Fruit fly (Drosophila melanogaster) whole organism, adult: ENCODE data around the gene Smug.
A peak's percentile ranks its signal among the peaks of the same experiment; 100 is the strongest.

Experiments
- CG11617 ChIP-seq: fragments of 200-800 bp; sonication (Bioruptor generic); optimal IDR thresholded peaks from 2 replicates; lab custom pipeline; 2017; ENCODE audit warnings: mild to moderate bottlenecking, missing biosample characterization, missing genetic modification reagents, missing genetic modification characterization
- CG12768 ChIP-seq: fragments of 200-800 bp; sonication (Bioruptor generic); optimal IDR thresholded peaks from 2 replicates; lab custom pipeline; 2017; ENCODE audit warnings: missing biosample characterization, missing genetic modification characterization, mild to moderate bottlenecking, moderate library complexity, missing genetic modification reagents
- CG14711 ChIP-seq: fragments of 200-800 bp; sonication (Bioruptor generic); optimal IDR thresholded peaks from 2 replicates; lab custom pipeline; 2018; ENCODE audit warnings: missing biosample characterization, mild to moderate bottlenecking, missing genetic modification characterization, moderate library complexity
- CG1620 ChIP-seq: fragments of 200-800 bp; sonication (Bioruptor generic); optimal IDR thresholded peaks from 2 replicates; lab custom pipeline; 2016; ENCODE audit warnings: missing biosample characterization, missing genetic modification characterization
- CG33017 ChIP-seq: fragments of 200-800 bp; sonication (Bioruptor generic); optimal IDR thresholded peaks from 2 replicates; lab custom pipeline; 2018; ENCODE audit warnings: missing biosample characterization, mild to moderate bottlenecking, missing genetic modification characterization, moderate library complexity
- CG5204 ChIP-seq: fragments of 200-800 bp; sonication (Bioruptor generic); optimal IDR thresholded peaks from 2 replicates; lab custom pipeline; 2016; ENCODE audit warnings: missing biosample characterization, missing genetic modification characterization
- CG7101 ChIP-seq: fragments of 200-800 bp; sonication (Bioruptor generic); optimal IDR thresholded peaks from 2 replicates; lab custom pipeline; 2018; ENCODE audit warnings: missing biosample characterization, mild to moderate bottlenecking, missing genetic modification characterization, moderate library complexity
- Clk ChIP-seq: fragments of 200-800 bp; sonication (Bioruptor generic); optimal IDR thresholded peaks from 2 replicates; lab custom pipeline; 2017; ENCODE audit warnings: missing biosample characterization, missing genetic modification characterization
- Crg-1 ChIP-seq: fragments of 200-800 bp; sonication (Bioruptor generic); optimal IDR thresholded peaks from 2 replicates; lab custom pipeline; 2016; ENCODE audit warnings: missing biosample characterization, missing genetic modification characterization
- Hr96 ChIP-seq: fragments of 200-800 bp; sonication (Bioruptor generic); optimal IDR thresholded peaks from 2 replicates; lab custom pipeline; 2016; ENCODE audit warnings: missing biosample characterization, missing genetic modification characterization
- Mnt ChIP-seq: fragments of 200-800 bp; sonication (Bioruptor generic); optimal IDR thresholded peaks from 2 replicates; lab custom pipeline; 2016; ENCODE audit warnings: missing biosample characterization, mild to moderate bottlenecking, missing genetic modification characterization
- bab1 ChIP-seq: fragments of 200-800 bp; sonication (Bioruptor generic); optimal IDR thresholded peaks from 3 replicates; lab custom pipeline; 2019; ENCODE audit warnings: missing biosample characterization, mild to moderate bottlenecking, missing genetic modification characterization, moderate library complexity
- cic ChIP-seq: fragments of 200-800 bp; sonication (Bioruptor generic); optimal IDR thresholded peaks from 2 replicates; lab custom pipeline; 2017; ENCODE audit warnings: missing biosample characterization, mild to moderate bottlenecking, missing genetic modification characterization, moderate library complexity
- cnc ChIP-seq, 2 experiments: fragments of >200 bp; optimal IDR thresholded peaks; 2 replicates each; lab custom pipeline; 2017
- kay ChIP-seq: fragments of 200-800 bp; sonication (Bioruptor generic); peaks from one replicate; lab custom pipeline; 2016; ENCODE audit warnings: missing biosample characterization, missing genetic modification characterization, borderline replicate concordance
- ovo ChIP-seq: fragments of 200-800 bp; sonication (Bioruptor generic); optimal IDR thresholded peaks from 2 replicates; lab custom pipeline; 2016; ENCODE audit warnings: missing biosample characterization, missing genetic modification characterization
- pad ChIP-seq: fragments of 200-800 bp; sonication (Bioruptor generic); optimal IDR thresholded peaks from 3 replicates; lab custom pipeline; 2017; ENCODE audit warnings: missing biosample characterization, missing genetic modification characterization, mild to moderate bottlenecking, moderate library complexity, missing genetic modification reagents
- tj ChIP-seq: fragments of 200-800 bp; sonication (Bioruptor generic); optimal IDR thresholded peaks from 3 replicates; lab custom pipeline; 2017; ENCODE audit warnings: missing biosample characterization, mild to moderate bottlenecking, missing genetic modification characterization, moderate library complexity
- toe ChIP-seq: fragments of 200-800 bp; sonication (Bioruptor generic); optimal IDR thresholded peaks from 2 replicates; lab custom pipeline; 2016; ENCODE audit warnings: missing biosample characterization, missing genetic modification characterization

The Smug gene

DNA sequence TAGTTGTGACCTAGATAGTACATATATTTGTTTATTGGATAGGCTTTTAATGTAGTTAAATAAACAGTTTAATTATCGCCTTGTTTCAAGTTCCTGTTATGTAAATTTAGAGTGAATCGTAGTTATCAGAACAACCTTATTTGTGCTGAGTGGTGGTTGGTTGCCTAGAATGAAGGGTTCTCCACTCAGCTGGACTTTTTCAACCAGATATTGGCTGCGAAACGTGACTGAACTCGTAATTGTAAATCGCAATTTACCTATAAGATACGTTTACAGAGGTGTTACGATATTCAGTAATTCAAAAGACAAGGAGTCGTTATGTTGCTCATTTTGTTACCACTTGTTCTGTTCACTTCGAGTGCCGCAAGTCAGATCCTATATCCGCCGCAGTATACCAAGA lies 12.8 kb upstream of the Smug start, which contains the start of gene CG5255:
TSS of gene CG5255 (plus strand) at position 301 of the 400 bp plus-strand sequence.
- TF ChIP-seq pad: no peak
- TF ChIP-seq CG11617 (GFP tag; lab: Kevin White, UChicago): no peak

DNA sequence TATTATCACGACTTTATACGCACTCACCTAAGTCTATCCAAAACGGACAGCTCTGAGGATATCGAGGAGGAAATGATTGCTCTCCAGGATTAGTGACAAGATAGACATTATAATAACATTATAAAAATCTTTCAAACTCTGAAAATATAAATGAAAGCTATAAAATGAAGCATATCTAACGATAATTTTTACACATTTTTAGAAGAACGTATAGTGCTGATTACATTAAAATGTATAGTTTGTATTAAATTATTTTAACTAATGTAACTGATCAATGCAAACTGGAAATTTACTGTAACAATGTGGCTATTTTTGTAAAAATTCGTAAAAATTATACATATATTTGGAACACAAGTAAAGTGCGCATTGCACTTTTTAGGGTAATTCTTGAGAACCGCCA lies 11.7 kb upstream of the Smug start, which contains the start of gene CG5265:
TSS of gene CG5265 (plus strand) at position 301 of the 400 bp plus-strand sequence.
- TF ChIP-seq bab1 (GFP tag; lab: Kevin White, UChicago): no peak
- TF ChIP-seq Clk (GFP tag; lab: Kevin White, UChicago): no peak
- TF ChIP-seq tj (GFP tag; lab: Kevin White, UChicago): no peak
- TF ChIP-seq Crg-1 (GFP tag; lab: Kevin White, UChicago): no peak
- TF ChIP-seq cnc (optimal IDR thresholded peaks at IDR 0.05; lab: Kevin White, UChicago): no peak
- TF ChIP-seq CG11617 (GFP tag; lab: Kevin White, UChicago): no peak
- TF ChIP-seq CG33017 (tag; lab: Kevin White, UChicago): no peak
- no peak for TF ChIP-seq CG1620 (GFP tag; lab: Kevin White, UChicago)
- no peak for TF ChIP-seq ovo (GFP tag; lab: Kevin White, UChicago)
- no peak for TF ChIP-seq CG12768 (GFP tag; lab: Kevin White, UChicago)
- TF ChIP-seq CG5204 (GFP tag; lab: Kevin White, UChicago): no peak
- no peak for TF ChIP-seq CG14711 (tag; lab: Kevin White, UChicago)
- no peak for TF ChIP-seq CG7101 (tag; lab: Kevin White, UChicago)
- no peak for TF ChIP-seq cic (GFP tag; lab: Kevin White, UChicago)
- TF ChIP-seq pad: no peak
- no peak for TF ChIP-seq kay
- TF ChIP-seq toe (GFP tag; lab: Kevin White, UChicago): no peak
- TF ChIP-seq Mnt: no peak

DNA sequence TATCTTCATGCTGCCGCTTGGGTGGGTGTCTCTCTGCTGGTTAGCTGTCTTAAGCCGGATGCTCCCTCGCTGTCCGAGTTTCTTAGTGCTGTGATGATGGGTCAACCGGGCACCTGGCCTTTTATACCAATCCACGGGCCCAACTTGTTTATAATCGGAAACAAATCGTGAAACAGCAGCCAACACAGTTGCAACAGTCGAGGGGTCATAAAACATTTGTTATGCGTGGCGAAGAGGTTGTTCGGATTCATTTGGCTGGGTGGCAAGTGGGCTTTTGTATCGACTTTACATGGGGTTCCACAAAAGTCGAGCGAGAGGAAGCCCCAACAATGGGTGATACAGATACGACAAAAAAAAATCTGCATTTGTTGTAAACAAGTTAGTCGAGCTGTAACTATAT lies 8.1 kb upstream of the Smug start, which contains the start of gene TwdlW:
TSS of gene TwdlW (minus strand) at position 101 of the 400 bp plus-strand sequence.
- TF ChIP-seq Hr96 (GFP tag; lab: Kevin White, UChicago) (no peak), ovo (GFP tag; lab: Kevin White, UChicago) (no peak), cic (GFP tag; lab: Kevin White, UChicago) (no peak), Mnt (no peak), Crg-1 (GFP tag; lab: Kevin White, UChicago) (no peak), CG7101 (tag; lab: Kevin White, UChicago) (no peak), CG11617 (GFP tag; lab: Kevin White, UChicago) (no peak), CG33017 (tag; lab: Kevin White, UChicago) (no peak), cnc (optimal IDR thresholded peaks at IDR 0.05; lab: Kevin White, UChicago) (no peak), toe (GFP tag; lab: Kevin White, UChicago) (no peak), Clk (GFP tag; lab: Kevin White, UChicago) (no peak), CG14711 (tag; lab: Kevin White, UChicago) (no peak), kay (no peak), tj (GFP tag; lab: Kevin White, UChicago) (no peak), bab1 (GFP tag; lab: Kevin White, UChicago) (no peak), CG1620 (GFP tag; lab: Kevin White, UChicago) (no peak), pad (no peak), CG12768 (GFP tag; lab: Kevin White, UChicago) (no peak), CG5204 (GFP tag; lab: Kevin White, UChicago) (no peak)

DNA sequence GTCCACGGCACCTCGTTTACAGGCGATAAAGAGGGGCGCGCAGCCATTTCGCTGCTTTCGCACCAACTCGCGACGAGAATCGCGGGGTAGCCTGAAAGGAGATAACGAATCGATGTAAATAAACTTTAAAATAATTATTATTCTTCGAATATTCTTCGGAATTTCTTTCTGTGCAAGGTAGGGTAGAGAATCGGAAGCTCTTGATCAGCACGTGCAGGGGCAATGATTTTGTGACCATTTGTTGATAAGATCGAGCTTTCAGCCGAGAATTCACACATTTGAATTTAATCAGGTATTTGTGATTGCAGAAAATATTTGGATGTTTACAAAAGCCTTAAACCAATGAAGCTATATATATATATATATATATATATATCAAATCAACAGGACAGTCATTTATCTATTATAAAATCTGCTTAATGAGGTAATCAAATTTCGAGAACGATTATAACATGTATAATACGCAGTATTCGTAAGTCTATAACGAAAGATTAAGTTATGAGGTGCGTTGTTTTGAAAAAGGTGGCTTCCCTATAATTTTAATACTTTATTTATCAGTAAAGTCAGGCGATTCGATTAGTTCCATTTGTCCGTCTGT lies 2.6 kb upstream of the Smug start:
- TF ChIP-seq CG7101 (tag; lab: Kevin White, UChicago) (peak; percentile 7), Mnt (peak; percentile 43), CG11617 (GFP tag; lab: Kevin White, UChicago) (no peak)

DNA sequence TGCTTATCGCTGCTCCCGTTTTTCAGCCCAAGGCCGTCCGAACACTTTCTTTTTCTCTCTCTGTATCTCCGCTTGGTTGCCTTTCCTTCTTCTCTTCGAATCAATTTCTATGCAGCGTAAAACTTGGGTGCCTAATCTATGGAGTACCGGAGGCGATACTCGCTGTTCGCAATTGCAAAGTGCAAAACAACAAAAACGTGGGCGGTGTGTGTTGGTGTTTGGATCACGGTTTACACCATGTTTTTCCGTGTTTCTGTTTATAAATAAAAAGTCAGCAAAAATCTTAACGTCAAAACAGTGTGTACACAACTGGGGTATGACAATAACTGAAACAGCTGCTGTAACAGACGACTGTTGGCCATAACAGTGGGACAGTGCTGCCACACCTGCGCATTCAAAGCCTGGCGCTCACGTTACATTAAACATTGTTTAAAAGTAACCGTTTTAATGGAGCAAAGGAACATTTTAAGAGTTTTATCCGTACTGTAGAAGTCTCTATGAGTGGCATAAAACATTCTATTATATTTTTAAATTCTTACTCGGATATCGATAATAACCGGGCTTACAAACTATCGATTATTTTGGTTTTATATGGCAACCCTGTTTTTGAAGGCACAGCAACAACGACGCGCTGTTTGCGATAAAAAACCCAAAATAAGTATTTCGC lies 1.2 kb upstream of the Smug start, which contains the start of the genes m-cup and Det:
TSS of gene m-cup (minus strand) at position 333 of the 667 bp plus-strand sequence.
TSS of gene Det (plus strand) at position 588 of the 667 bp plus-strand sequence.
- TF ChIP-seq toe (GFP tag; lab: Kevin White, UChicago) (peak; percentile 54), CG11617 (GFP tag; lab: Kevin White, UChicago) (no peak), Mnt (peak; percentile 24), CG12768 (GFP tag; lab: Kevin White, UChicago) (no peak), CG33017 (tag; lab: Kevin White, UChicago) (no peak), cic (GFP tag; lab: Kevin White, UChicago) (no peak), Crg-1 (GFP tag; lab: Kevin White, UChicago) (no peak), CG1620 (GFP tag; lab: Kevin White, UChicago) (peak; percentile 62), Hr96 (GFP tag; lab: Kevin White, UChicago) (peak; percentile 46), pad (peak; percentile 25), kay (peak; percentile 17), ovo (GFP tag; lab: Kevin White, UChicago) (no peak), CG5204 (GFP tag; lab: Kevin White, UChicago) (peak; percentile 56), bab1 (GFP tag; lab: Kevin White, UChicago) (peak; percentile 75), tj (GFP tag; lab: Kevin White, UChicago) (peak; percentile 89), CG14711 (tag; lab: Kevin White, UChicago) (peak; percentile 89), Clk (GFP tag; lab: Kevin White, UChicago) (no peak)
